Fruit fly (Drosophila melanogaster) whole organism, embryonic: ENCODE measurements around the gene Cyp4g15.

ENCODE experiments used
- Ada2b ChIP-seq: fragments of 200-800 bp; sonication (Bioruptor generic); IDR thresholded peaks from 2 replicates; pipeline ENCODE4 v1.3.6; 2022; ENCODE audit warnings: missing biosample characterization, missing genetic modification characterization
- Atf6 ChIP-seq: fragments of 200-800 bp; sonication (Bioruptor generic); IDR thresholded peaks from 2 replicates; pipeline ENCODE4 v1.3.6; 2022; ENCODE audit warnings: missing biosample characterization, missing genetic modification characterization
- B-H1 ChIP-seq: fragments of 200-800 bp; sonication (Bioruptor generic); IDR thresholded peaks from 3 replicates; pipeline ENCODE4 v1.3.6; 2022; ENCODE audit warnings: missing biosample characterization, missing genetic modification characterization
- Bdp1 ChIP-seq: fragments of 200-800 bp; sonication (Bioruptor generic); optimal IDR thresholded peaks from 3 replicates; lab custom pipeline; 2016; ENCODE audit warnings: missing biosample characterization, missing genetic modification characterization
- CG10654 ChIP-seq: fragments of 200-800 bp; sonication (Bioruptor generic); optimal IDR thresholded peaks from 2 replicates; lab custom pipeline; 2016; ENCODE audit warnings: missing biosample characterization, missing genetic modification characterization
- CG11093 ChIP-seq: fragments of 200-800 bp; sonication (Bioruptor generic); IDR thresholded peaks from 3 replicates; pipeline ENCODE4 v1.3.6; 2022; ENCODE audit warnings: missing biosample characterization, missing genetic modification characterization
- CG14965 ChIP-seq: fragments of 200-800 bp; sonication (Bioruptor generic); optimal IDR thresholded peaks from 2 replicates; lab custom pipeline; 2016; ENCODE audit warnings: missing biosample characterization, missing genetic modification characterization, borderline replicate concordance
- CG15479 ChIP-seq: fragments of 200-800 bp; sonication (Bioruptor generic); optimal IDR thresholded peaks from 3 replicates; lab custom pipeline; 2019; ENCODE audit warnings: missing biosample characterization, mild to moderate bottlenecking, missing genetic modification characterization, moderate library complexity
- CG16815 ChIP-seq: fragments of 200-800 bp; sonication (Bioruptor generic); optimal IDR thresholded peaks from 3 replicates; lab custom pipeline; 2017; ENCODE audit warnings: missing biosample characterization, mild to moderate bottlenecking, missing genetic modification characterization
- CG16863 ChIP-seq: fragments of 200-800 bp; sonication (Bioruptor generic); optimal IDR thresholded peaks from 3 replicates; lab custom pipeline; 2016; ENCODE audit warnings: missing biosample characterization, missing genetic modification characterization
- CG18476 ChIP-seq: fragments of 200-800 bp; sonication (Bioruptor generic); optimal IDR thresholded peaks from 2 replicates; lab custom pipeline; 2016; ENCODE audit warnings: missing biosample characterization, mild to moderate bottlenecking, missing genetic modification characterization
- CG2120 ChIP-seq: fragments of 200-800 bp; sonication (Bioruptor generic); optimal IDR thresholded peaks from 3 replicates; lab custom pipeline; 2016; ENCODE audit warnings: missing biosample characterization, missing genetic modification characterization
- CG2202 ChIP-seq: fragments of 200-800 bp; sonication (Bioruptor generic); optimal IDR thresholded peaks from 2 replicates; lab custom pipeline; 2018; ENCODE audit warnings: missing biosample characterization, mild to moderate bottlenecking, missing genetic modification characterization
- CG2678 ChIP-seq: fragments of 200-800 bp; sonication (Bioruptor generic); optimal IDR thresholded peaks from 3 replicates; lab custom pipeline; 2019; ENCODE audit warnings: missing biosample characterization, mild to moderate bottlenecking, missing genetic modification characterization, moderate library complexity
- CG2889 ChIP-seq: fragments of 200-800 bp; sonication (Bioruptor generic); IDR thresholded peaks from 3 replicates; pipeline ENCODE4 v1.3.6; 2022; ENCODE audit warnings: missing biosample characterization, missing genetic modification characterization
- CG30403 ChIP-seq: fragments of 200-800 bp; sonication (Bioruptor generic); optimal IDR thresholded peaks from 3 replicates; lab custom pipeline; 2016; ENCODE audit warnings: missing biosample characterization, missing genetic modification characterization
- CG3065 ChIP-seq: fragments of 200-800 bp; sonication (Bioruptor generic); optimal IDR thresholded peaks from 2 replicates; lab custom pipeline; 2016; ENCODE audit warnings: missing biosample characterization, missing genetic modification characterization
- CG4617 ChIP-seq: fragments of 200-800 bp; sonication (Bioruptor generic); optimal IDR thresholded peaks from 3 replicates; lab custom pipeline; 2016; ENCODE audit warnings: missing biosample characterization, missing genetic modification characterization, borderline replicate concordance
- CG6175 ChIP-seq: fragments of 200-800 bp; sonication (Bioruptor generic); IDR thresholded peaks from 3 replicates; pipeline ENCODE4 v1.3.6; 2022; ENCODE audit warnings: missing biosample characterization, missing genetic modification characterization
- CG9609 ChIP-seq: fragments of 200-800 bp; sonication (Bioruptor generic); optimal IDR thresholded peaks from 3 replicates; lab custom pipeline; 2016; ENCODE audit warnings: missing biosample characterization, missing genetic modification characterization
- Camta ChIP-seq: fragments of 200-800 bp; sonication (Bioruptor generic); optimal IDR thresholded peaks from 2 replicates; lab custom pipeline; 2016; ENCODE audit warnings: missing biosample characterization, missing genetic modification characterization
- CkIIα-i1 ChIP-seq: fragments of 200-800 bp; sonication (Bioruptor generic); IDR thresholded peaks from 2 replicates; pipeline ENCODE4 v1.3.6; 2022; ENCODE audit warnings: missing biosample characterization, missing genetic modification characterization
- Dad ChIP-seq: fragments of 200-800 bp; sonication (Bioruptor generic); optimal IDR thresholded peaks from 3 replicates; lab custom pipeline; 2016; ENCODE audit warnings: missing biosample characterization, missing genetic modification characterization
- Dll ChIP-seq: fragments of 200-800 bp; sonication (Bioruptor generic); IDR thresholded peaks from 4 replicates; pipeline ENCODE4 v1.3.6; 2022; ENCODE audit warnings: missing biosample characterization, missing genetic modification characterization; ENCODE audit not compliant: partially characterized antibody
- Dref ChIP-seq: fragments of 200-800 bp; sonication (Bioruptor generic); IDR thresholded peaks from 2 replicates; pipeline ENCODE4 v1.3.6; 2022; ENCODE audit warnings: missing biosample characterization, missing genetic modification characterization
- HLHmδ ChIP-seq: fragments of 200-800 bp; sonication (Bioruptor generic); optimal IDR thresholded peaks from 2 replicates; lab custom pipeline; 2018; ENCODE audit warnings: missing biosample characterization, mild to moderate bottlenecking, missing genetic modification characterization, moderate library complexity
- MESR4 ChIP-seq: fragments of 200-800 bp; sonication (Bioruptor generic); optimal IDR thresholded peaks from 2 replicates; lab custom pipeline; 2018; ENCODE audit warnings: missing biosample characterization, mild to moderate bottlenecking, missing genetic modification characterization, moderate library complexity
- Nf-YA ChIP-seq: fragments of 200-800 bp; sonication (Bioruptor generic); IDR thresholded peaks from 2 replicates; pipeline ENCODE4 v1.3.6; 2022; ENCODE audit warnings: missing biosample characterization, missing genetic modification characterization
- Optix ChIP-seq: fragments of 200-800 bp; sonication (Bioruptor generic); IDR thresholded peaks from 3 replicates; pipeline ENCODE4 v1.3.6; 2022; ENCODE audit warnings: missing biosample characterization, missing genetic modification characterization
- Usf ChIP-seq: fragments of 200-800 bp; sonication (Bioruptor generic); optimal IDR thresholded peaks from 2 replicates; lab custom pipeline; 2017; ENCODE audit warnings: missing genotype, missing biosample characterization, missing genetic modification characterization
- Xrp1 ChIP-seq: fragments of 200-800 bp; sonication (Bioruptor generic); IDR thresholded peaks from 2 replicates; pipeline ENCODE4 v1.3.6; 2022; ENCODE audit warnings: missing biosample characterization, missing genetic modification characterization
- az2 ChIP-seq: fragments of 200-800 bp; sonication (Bioruptor generic); optimal IDR thresholded peaks from 3 replicates; lab custom pipeline; 2016; ENCODE audit warnings: missing biosample characterization, missing genetic modification characterization
- bsh ChIP-seq, 2 experiments: fragments of 200-800 bp; sonication (Bioruptor generic); optimal IDR thresholded peaks; 2 replicates each; lab custom pipeline; 2017 to 2018; ENCODE audit warnings: mild to moderate bottlenecking in 2 of 2, missing biosample characterization in 2 of 2, missing genetic modification characterization in 2 of 2, moderate library complexity in 1 of 2
- corto ChIP-seq: fragments of 200-800 bp; sonication (Bioruptor generic); optimal IDR thresholded peaks from 2 replicates; lab custom pipeline; 2016; ENCODE audit warnings: missing biosample characterization, mild to moderate bottlenecking, missing genetic modification characterization, moderate library complexity
- gfzf ChIP-seq: fragments of 200-800 bp; sonication (Bioruptor generic); optimal IDR thresholded peaks from 2 replicates; lab custom pipeline; 2016; ENCODE audit warnings: missing biosample characterization, mild to moderate bottlenecking, missing genetic modification characterization, moderate library complexity
- gsb-n ChIP-seq: fragments of 200-800 bp; sonication (Bioruptor generic); optimal IDR thresholded peaks from 3 replicates; lab custom pipeline; 2018; ENCODE audit warnings: missing biosample characterization, mild to moderate bottlenecking, missing genetic modification characterization
- hbn ChIP-seq: fragments of 200-800 bp; sonication (Bioruptor generic); IDR thresholded peaks from 2 replicates; pipeline ENCODE4 v1.3.6; 2022; ENCODE audit warnings: missing biosample characterization, missing genetic modification characterization; ENCODE audit not compliant: partially characterized antibody
- jumu ChIP-seq: fragments of 200-800 bp; sonication (Bioruptor generic); optimal IDR thresholded peaks from 3 replicates; lab custom pipeline; 2016; ENCODE audit warnings: missing biosample characterization, missing genetic modification characterization
- mld ChIP-seq: fragments of 200-800 bp; sonication (Bioruptor generic); IDR thresholded peaks from 3 replicates; pipeline ENCODE4 v1.3.6; 2022; ENCODE audit warnings: missing biosample characterization, missing genetic modification characterization; ENCODE audit not compliant: partially characterized antibody
- pan ChIP-seq, 4 experiments: fragments of >200 bp in 3 of 4; fragments of 200-800 bp in 1 of 4; sonication (Bioruptor generic) in 1 of 4; optimal IDR thresholded peaks in 3 of 4; IDR thresholded peaks in 1 of 4; 2 replicates each; pipeline versions ENCODE4 v1.3.6 to Lab custom; 2017 to 2022; ENCODE audit warnings: missing biosample characterization in 2 of 4, missing genetic modification characterization in 2 of 4, mixed read lengths in 1 of 4
- peb ChIP-seq: fragments of 200-800 bp; sonication (Bioruptor generic); IDR thresholded peaks from 2 replicates; pipeline ENCODE4 v1.3.6; 2022; ENCODE audit warnings: missing biosample characterization, missing genetic modification characterization
- seq ChIP-seq: fragments of 200-800 bp; sonication (Bioruptor generic); IDR thresholded peaks from 2 replicates; pipeline ENCODE4 v1.3.6; 2022; ENCODE audit warnings: missing biosample characterization, missing genetic modification characterization
- sima ChIP-seq: fragments of 200-800 bp; sonication (Bioruptor generic); optimal IDR thresholded peaks from 2 replicates; lab custom pipeline; 2016; ENCODE audit warnings: missing biosample characterization, missing genetic modification characterization
- sug ChIP-seq: fragments of 200-800 bp; optimal IDR thresholded peaks from 2 replicates; lab custom pipeline; 2019; ENCODE audit warnings: missing biosample characterization, mild to moderate bottlenecking, missing genetic modification characterization, moderate library complexity
- tap ChIP-seq: fragments of 200-800 bp; optimal IDR thresholded peaks from 3 replicates; lab custom pipeline; 2019; ENCODE audit warnings: missing biosample characterization, mild to moderate bottlenecking, missing genetic modification characterization, moderate library complexity
- tgo ChIP-seq: fragments of 200-800 bp; sonication (Bioruptor generic); IDR thresholded peaks from 3 replicates; pipeline ENCODE4 v1.3.6; 2022; ENCODE audit warnings: missing biosample characterization, missing genetic modification characterization
- tin ChIP-seq: fragments of 200-800 bp; sonication (Bioruptor generic); optimal IDR thresholded peaks from 3 replicates; lab custom pipeline; 2016; ENCODE audit warnings: missing biosample characterization, missing genetic modification characterization
- vfl ChIP-seq: fragments of 200-800 bp; sonication (Bioruptor generic); optimal IDR thresholded peaks from 2 replicates; lab custom pipeline; 2016; ENCODE audit warnings: missing biosample characterization, missing genetic modification characterization
- vnd ChIP-seq: fragments of 200-800 bp; sonication (Bioruptor generic); IDR thresholded peaks from 3 replicates; pipeline ENCODE4 v1.3.6; 2022; ENCODE audit warnings: missing biosample characterization, missing genetic modification characterization; ENCODE audit not compliant: partially characterized antibody

Gene Cyp4g15

DNA sequence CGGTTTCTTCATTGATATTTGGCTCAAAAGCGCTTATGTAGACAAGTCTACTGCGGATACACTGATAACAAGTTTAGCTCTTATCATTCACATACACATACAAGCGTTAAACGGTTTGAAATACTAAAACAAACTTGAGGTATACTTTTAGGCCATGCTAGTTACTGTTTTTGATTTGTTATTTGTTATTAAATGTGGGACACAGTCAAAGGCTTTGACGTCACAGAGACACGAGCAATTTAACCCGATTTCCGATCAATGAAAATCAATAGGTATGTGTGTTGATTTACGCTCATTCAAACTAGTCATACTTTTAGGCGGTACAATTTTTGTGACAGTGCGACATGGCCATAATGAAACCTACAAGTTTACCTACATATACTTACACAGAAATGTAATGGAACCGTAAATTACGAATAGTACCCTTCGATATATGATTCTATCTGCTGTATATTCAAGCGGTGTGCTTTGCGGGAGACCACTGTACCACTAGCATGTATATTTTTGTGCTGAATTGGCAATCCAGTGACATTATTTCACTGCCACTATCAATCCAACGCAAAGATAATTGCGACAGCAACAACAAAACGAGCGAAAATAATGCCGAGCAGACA lies 30.0 kb upstream of the Cyp4g15 start (continued):
- peak; percentile 4 for TF ChIP-seq MESR4 (GFP tag; lab: Kevin White, UChicago)
- peak; percentile 97 for TF ChIP-seq CG2120 (GFP tag; lab: Kevin White, UChicago)
- 0 out of 2 replicates have a peak, but pooled peaks have one; percentile 21 for TF ChIP-seq peb (GFP tag; lab: Robert Waterston, UW)
- peak; percentile 75 for TF ChIP-seq CG16815 (GFP tag; lab: Kevin White, UChicago)
- TF ChIP-seq gsb-n (tag; lab: Kevin White, UChicago): no peak
- TF ChIP-seq az2 (GFP tag; lab: Kevin White, UChicago): peak; percentile 57
- TF ChIP-seq Nf-YA (GFP tag; lab: Robert Waterston, UW): peak; percentile 43; the same call in 1 of the 2 replicates
- TF ChIP-seq tgo: peak; percentile 69; the same call in 2 of the 3 replicates
- peak; percentile 31 for TF ChIP-seq CG18476 (GFP tag; lab: Kevin White, UChicago)
- TF ChIP-seq CG10654 (GFP tag; lab: Kevin White, UChicago): peak; percentile 70
- no peak for TF ChIP-seq gfzf (GFP tag; lab: Kevin White, UChicago)
- TF ChIP-seq tin (GFP tag; lab: Kevin White, UChicago): peak; percentile 65
- peak; percentile 73; the same call in 1 of the 3 replicates for TF ChIP-seq CG2889 (GFP tag; lab: Robert Waterston, UW)
- TF ChIP-seq seq: peak; percentile 66
- no peak for TF ChIP-seq HLHmδ (GFP tag; lab: Kevin White, UChicago)
- 0 out of 3 replicates have a peak, but pooled peaks have one; percentile 47 for TF ChIP-seq CG11093 (GFP tag; lab: Robert Waterston, UW)
- peak; percentile 50 for TF ChIP-seq Camta (GFP tag; lab: Kevin White, UChicago)
- 0 out of 3 replicates have a peak, but pooled peaks have one; percentile 57 for TF ChIP-seq Optix (GFP tag; lab: Robert Waterston, UW)
- peak; percentile 89 for TF ChIP-seq Ada2b (GFP tag; lab: Robert Waterston, UW)
- no peak for TF ChIP-seq Dref (GFP tag; lab: Robert Waterston, UW)
- peak; percentile 66 for TF ChIP-seq Dad (GFP tag; lab: Kevin White, UChicago)
- TF ChIP-seq CG2202 (tag; lab: Kevin White, UChicago): no peak
- peak; percentile 79 for TF ChIP-seq CG30403 (GFP tag; lab: Kevin White, UChicago)
- TF ChIP-seq CG3065 (GFP tag; lab: Kevin White, UChicago): peak; percentile 3
- no peak for TF ChIP-seq CG14965
- TF ChIP-seq B-H1 (GFP tag; lab: Robert Waterston, UW): peak; percentile 71
- TF ChIP-seq sima: no peak
- TF ChIP-seq Atf6 (GFP tag; lab: Robert Waterston, UW): peak; percentile 78
- TF ChIP-seq hbn (GFP tag; lab: Robert Waterston, UW): no peak
- peak; percentile 73 for TF ChIP-seq Usf (GFP tag; lab: Kevin White, UChicago)
- no peak for TF ChIP-seq CG15479 (GFP tag; lab: Kevin White, UChicago)
- TF ChIP-seq Dll (GFP tag; lab: Robert Waterston, UW): no peak
- peak; percentile 61 for TF ChIP-seq Xrp1 (GFP tag; lab: Robert Waterston, UW)
- TF ChIP-seq CG9609 (GFP tag; lab: Kevin White, UChicago): peak; percentile 84
- TF ChIP-seq sug (tag; lab: Kevin White, UChicago): peak; percentile 75
- TF ChIP-seq CG2678 (tag; lab: Kevin White, UChicago): peak; percentile 87
- peak; percentile 14 for TF ChIP-seq CG4617
- TF ChIP-seq tap (tag; lab: Kevin White, UChicago): peak; percentile 55
- TF ChIP-seq vnd: no peak
- TF ChIP-seq CG6175 (GFP tag; lab: Robert Waterston, UW): peak; percentile 79
- peak; percentile 60 for TF ChIP-seq corto
- peak; percentile 15 to 17 for TF ChIP-seq bsh (GFP tag; optimal IDR thresholded peaks at IDR 0.05; lab: Kevin White, UChicago)
- peak; percentile 54 for TF ChIP-seq vfl (GFP tag; lab: Kevin White, UChicago)
- TF ChIP-seq CG16863: peak; percentile 68
- no peak for TF ChIP-seq jumu
- TF ChIP-seq Bdp1 (GFP tag; lab: Kevin White, UChicago): peak; percentile 35
- peak; percentile 49; the same call in 1 of the 2 replicates for TF ChIP-seq CkIIα-i1 (GFP tag; lab: Robert Waterston, UW)
- no peak for TF ChIP-seq mld (GFP tag; lab: Robert Waterston, UW)
- TF ChIP-seq pan (optimal IDR thresholded peaks at IDR 0.05; lab: Kevin White, UChicago): no peak
- TF ChIP-seq pan (GFP tag; optimal IDR thresholded peaks at IDR 0.05 in 1 of 2, IDR thresholded peaks at IDR 0.05 in 1 of 2): peak in 1 of 2 experiments; percentile 86
